Worm (Caenorhabditis elegans): ENCODE measurements around the gene Y41D4B.11.
"Not testable (repeated sequence)": the region's sequence is repeated elsewhere in the genome, so short reads cannot be mapped to it uniquely, and the experiment has no call there.

Y41D4B.11 gene

ce11 chrIV:1601357-1601756 is 4.2 kb upstream of the Y41D4B.11 start, which contains the start of gene set-23:
TSS of gene set-23 (plus strand) at chrIV:1601657.
- no peak for TF ChIP-seq med-1 (GFP tag; optimal IDR thresholded peaks at IDR 0.05; ENCODE audit: insufficient read depth)
- no peak for TF ChIP-seq ztf-29 (GFP tag; IDR thresholded peaks at IDR 0.05)
- TF ChIP-seq ref-1 (GFP tag; conservative IDR thresholded peaks at IDR 0.05) = no peak
- TF ChIP-seq ztf-23 (GFP tag; IDR thresholded peaks at IDR 0.05) = no peak
- no peak for TF ChIP-seq tab-1 (GFP tag; IDR thresholded peaks at IDR 0.05)
- no peak for TF ChIP-seq flt-1 (GFP tag; IDR thresholded peaks at IDR 0.05)

- TF ChIP-seq ref-1 (GFP tag; conservative IDR thresholded peaks at IDR 0.05) (no peak), ztf-23 (GFP tag; IDR thresholded peaks at IDR 0.05) (no peak), cog-1 (tag; optimal IDR thresholded peaks at IDR 0.05) (no peak), tab-1 (GFP tag; IDR thresholded peaks at IDR 0.05) (no peak), med-1 (GFP tag; optimal IDR thresholded peaks at IDR 0.05; ENCODE audit: insufficient read depth) (no peak), ztf-29 (GFP tag; IDR thresholded peaks at IDR 0.05) (no peak), flt-1 (GFP tag; IDR thresholded peaks at IDR 0.05) (no peak), T22C8.4 (GFP tag; IDR thresholded peaks at IDR 0.05) (peak; percentile 81)
These were observed 2.5 kb upstream of the Y41D4B.11 start for ce11 chrIV:1602936-1603457.

ce11 chrIV:1609973-1610372 is 4.5 kb downstream of the Y41D4B.11 start, which contains the start of gene dsl-3:
TSS of gene dsl-3 (plus strand) at chrIV:1610273.
- TF ChIP-seq med-1 (GFP tag; optimal IDR thresholded peaks at IDR 0.05; ENCODE audit: insufficient read depth); tab-1 (GFP tag; IDR thresholded peaks at IDR 0.05); ztf-23 (GFP tag; IDR thresholded peaks at IDR 0.05): not testable (repeated sequence)

ce11 chrIV:1613592-1613991 is 8.1 kb downstream of the Y41D4B.11 start, which contains the start of gene nhr-122:
TSS of gene nhr-122 (plus strand) at chrIV:1613892.
- TF ChIP-seq klf-2 (GFP tag; conservative IDR thresholded peaks at IDR 0.05) = no peak
- TF ChIP-seq flt-1 (GFP tag; IDR thresholded peaks at IDR 0.05) = no peak
- TF ChIP-seq tab-1 (GFP tag; IDR thresholded peaks at IDR 0.05) = no peak
- TF ChIP-seq cog-1 (tag; optimal IDR thresholded peaks at IDR 0.05) = no peak
- TF ChIP-seq T22C8.4 (GFP tag; IDR thresholded peaks at IDR 0.05) = no peak
- no peak for TF ChIP-seq ztf-23 (GFP tag; IDR thresholded peaks at IDR 0.05)
- no peak for TF ChIP-seq ztf-29 (GFP tag; IDR thresholded peaks at IDR 0.05)
- TF ChIP-seq ref-1 (GFP tag; conservative IDR thresholded peaks at IDR 0.05) = no peak
- TF ChIP-seq med-1 (GFP tag; optimal IDR thresholded peaks at IDR 0.05; ENCODE audit: insufficient read depth) = no peak

ce11 chrIV:1619519-1620311 is 14.2 kb downstream of the Y41D4B.11 start, which contains the start of gene nhr-92:
TSS of gene nhr-92 (plus strand) at chrIV:1620094.
- TF ChIP-seq T22C8.4 (GFP tag; IDR thresholded peaks at IDR 0.05) (peak; percentile 81), ztf-23 (GFP tag; IDR thresholded peaks at IDR 0.05) (no peak)

ce11 chrIV:1623712-1624111 is 18.2 kb downstream of the Y41D4B.11 start, which contains the start of gene nhr-87:
TSS of gene nhr-87 (plus strand) at chrIV:1624029.
- TF ChIP-seq flt-1 (GFP tag; IDR thresholded peaks at IDR 0.05) (no peak), klf-2 (GFP tag; conservative IDR thresholded peaks at IDR 0.05) (no peak), ztf-23 (GFP tag; IDR thresholded peaks at IDR 0.05) (no peak), ref-1 (GFP tag; conservative IDR thresholded peaks at IDR 0.05) (no peak), med-1 (GFP tag; optimal IDR thresholded peaks at IDR 0.05; ENCODE audit: insufficient read depth) (no peak), ztf-29 (GFP tag; IDR thresholded peaks at IDR 0.05) (no peak), T22C8.4 (GFP tag; IDR thresholded peaks at IDR 0.05) (no peak), tab-1 (GFP tag; IDR thresholded peaks at IDR 0.05) (no peak), cog-1 (tag; optimal IDR thresholded peaks at IDR 0.05) (no peak)

- TF ChIP-seq cog-1 (tag; optimal IDR thresholded peaks at IDR 0.05) (no peak), ztf-23 (GFP tag; IDR thresholded peaks at IDR 0.05) (no peak), med-1 (GFP tag; optimal IDR thresholded peaks at IDR 0.05; ENCODE audit: insufficient read depth) (no peak)
These were observed 18.9 kb downstream of the Y41D4B.11 start for ce11 chrIV:1624447-1624846.

- no peak for TF ChIP-seq ztf-29 (GFP tag; IDR thresholded peaks at IDR 0.05)
- TF ChIP-seq tab-1 (GFP tag; IDR thresholded peaks at IDR 0.05) = no peak
- no peak for TF ChIP-seq T22C8.4 (GFP tag; IDR thresholded peaks at IDR 0.05)
- no peak for TF ChIP-seq klf-2 (GFP tag; conservative IDR thresholded peaks at IDR 0.05)
- no peak for TF ChIP-seq med-1 (GFP tag; optimal IDR thresholded peaks at IDR 0.05; ENCODE audit: insufficient read depth)
- TF ChIP-seq flt-1 (GFP tag; IDR thresholded peaks at IDR 0.05) = no peak
- TF ChIP-seq ref-1 (GFP tag; conservative IDR thresholded peaks at IDR 0.05) = no peak
- TF ChIP-seq cog-1 (tag; optimal IDR thresholded peaks at IDR 0.05) = no peak
- TF ChIP-seq ztf-23 (GFP tag; IDR thresholded peaks at IDR 0.05) = no peak
These were observed 20.9 kb downstream of the Y41D4B.11 start, which contains the start of gene nhr-146 for ce11 chrIV:1626342-1626855. TSS of gene nhr-146 (plus strand) at chrIV:1626805.

- TF ChIP-seq ztf-29 (GFP tag; IDR thresholded peaks at IDR 0.05) (peak; percentile 63; the same call in 1 of the 2 replicates), med-1 (GFP tag; optimal IDR thresholded peaks at IDR 0.05; ENCODE audit: insufficient read depth) (no peak)
These were observed 22.8 kb downstream of the Y41D4B.11 start for ce11 chrIV:1628281-1628680.

- TF ChIP-seq med-1 (GFP tag; optimal IDR thresholded peaks at IDR 0.05; ENCODE audit: insufficient read depth) (no peak), klf-2 (GFP tag; conservative IDR thresholded peaks at IDR 0.05) (no peak), cog-1 (tag; optimal IDR thresholded peaks at IDR 0.05) (no peak), T22C8.4 (GFP tag; IDR thresholded peaks at IDR 0.05) (no peak), tab-1 (GFP tag; IDR thresholded peaks at IDR 0.05) (no peak), ref-1 (GFP tag; conservative IDR thresholded peaks at IDR 0.05) (no peak)
These were observed 23.2 kb downstream of the Y41D4B.11 start for ce11 chrIV:1628730-1629129.

Data from whole organism, midembryonic.